Worm (Caenorhabditis elegans) whole organism, L3 larva: ENCODE measurements around the gene H13N06.7.

Source experiments
- hmg-11 ChIP-seq: sonication (generic microtip); optimal IDR thresholded peaks from 2 replicates; lab custom pipeline; 2016; ENCODE audit warnings: missing genetic modification characterization, missing compliant biosample characterization
- mml-1 ChIP-seq: fragments of 150-350 bp; sonication (generic microtip); optimal IDR thresholded peaks from 3 replicates; lab custom pipeline; 2014; ENCODE audit warnings: missing biosample characterization, missing genetic modification characterization
- nfya-1 ChIP-seq: sonication (generic microtip); optimal IDR thresholded peaks from 2 replicates; lab custom pipeline; 2017; ENCODE audit warnings: missing genetic modification characterization, mild to moderate bottlenecking, missing compliant biosample characterization, antibody characterized with exemption, moderate library complexity; ENCODE audit not compliant: insufficient read depth
- nhr-77 ChIP-seq: fragments of 150-350 bp; optimal IDR thresholded peaks from 2 replicates; lab custom pipeline; 2014; ENCODE audit warnings: missing biosample characterization, missing genetic modification characterization
- ztf-11 ChIP-seq: fragments of 150-350 bp; optimal IDR thresholded peaks from 2 replicates; lab custom pipeline; 2014; ENCODE audit warnings: missing biosample characterization, missing genetic modification characterization

ce11 chrX:15541437-15541836 is 38.5 kb downstream of the H13N06.7 start:
- TF ChIP-seq nhr-77 (tag; lab: Kevin White, UChicago) (no peak), mml-1 (tag; lab: Kevin White, UChicago) (no peak), nfya-1 (tag; lab: Kevin White, UChicago) (no peak), ztf-11 (tag; lab: Kevin White, UChicago) (no peak), hmg-11 (tag; lab: Kevin White, UChicago) (no peak)
